Fruit fly (Drosophila melanogaster) whole organism, embryonic: ENCODE results near the gene CG15539.
A peak's percentile ranks its signal among the peaks of the same experiment; 100 is the strongest.

Experiments used
- CG10267 ChIP-seq: fragments of 200-800 bp; sonication (Bioruptor generic); optimal IDR thresholded peaks from 2 replicates; lab custom pipeline; 2018; ENCODE audit warnings: missing biosample characterization, mild to moderate bottlenecking, missing genetic modification characterization, moderate library complexity
- CG12155 ChIP-seq: fragments of 200-800 bp; sonication (Bioruptor generic); optimal IDR thresholded peaks from 3 replicates; lab custom pipeline; 2016; ENCODE audit warnings: missing biosample characterization, missing genetic modification characterization
- CG12769 ChIP-seq: fragments of 200-800 bp; sonication (Bioruptor generic); optimal IDR thresholded peaks from 2 replicates; lab custom pipeline; 2019; ENCODE audit warnings: missing biosample characterization, mild to moderate bottlenecking, missing genetic modification characterization, moderate library complexity
- CG13287 ChIP-seq: fragments of 200-800 bp; sonication (Bioruptor generic); IDR thresholded peaks from 2 replicates; pipeline ENCODE4 v1.3.6; 2022; ENCODE audit warnings: missing biosample characterization, missing genetic modification characterization; ENCODE audit not compliant: partially characterized antibody
- CG1602 ChIP-seq: fragments of 200-800 bp; sonication (Bioruptor generic); optimal IDR thresholded peaks from 3 replicates; lab custom pipeline; 2016; ENCODE audit warnings: missing biosample characterization, missing genetic modification characterization
- CG17186 ChIP-seq: fragments of 200-800 bp; sonication (Bioruptor generic); optimal IDR thresholded peaks from 3 replicates; lab custom pipeline; 2017; ENCODE audit warnings: missing biosample characterization, missing genetic modification reagents, missing genetic modification characterization
- CG17802 ChIP-seq: fragments of 200-800 bp; sonication (Bioruptor generic); optimal IDR thresholded peaks from 2 replicates; lab custom pipeline; 2018; ENCODE audit warnings: missing biosample characterization, mild to moderate bottlenecking, missing genetic modification characterization, moderate library complexity
- CG17829 ChIP-seq: fragments of 200-800 bp; optimal IDR thresholded peaks from 2 replicates; lab custom pipeline; 2019; ENCODE audit warnings: missing biosample characterization, mild to moderate bottlenecking, missing genetic modification characterization, moderate library complexity
- CG18262 ChIP-seq: fragments of 200-800 bp; optimal IDR thresholded peaks from 3 replicates; lab custom pipeline; 2019; ENCODE audit warnings: missing biosample characterization, mild to moderate bottlenecking, missing genetic modification characterization, moderate library complexity
- CG18764 ChIP-seq: fragments of 200-800 bp; sonication (Bioruptor generic); optimal IDR thresholded peaks from 3 replicates; lab custom pipeline; 2016; ENCODE audit warnings: missing biosample characterization, missing genetic modification characterization
- CG2202 ChIP-seq: fragments of 200-800 bp; sonication (Bioruptor generic); optimal IDR thresholded peaks from 2 replicates; lab custom pipeline; 2018; ENCODE audit warnings: missing biosample characterization, mild to moderate bottlenecking, missing genetic modification characterization
- CG2712 ChIP-seq: fragments of 200-800 bp; optimal IDR thresholded peaks from 3 replicates; lab custom pipeline; 2019; ENCODE audit warnings: missing biosample characterization, mild to moderate bottlenecking, missing genetic modification characterization, moderate library complexity
- CG2889 ChIP-seq: fragments of 200-800 bp; sonication (Bioruptor generic); IDR thresholded peaks from 3 replicates; pipeline ENCODE4 v1.3.6; 2022; ENCODE audit warnings: missing biosample characterization, missing genetic modification characterization
- CG30431 ChIP-seq: fragments of 200-800 bp; sonication (Bioruptor generic); optimal IDR thresholded peaks from 2 replicates; lab custom pipeline; 2017; ENCODE audit warnings: missing biosample characterization, missing genetic modification characterization
- CG31388 ChIP-seq: fragments of 200-800 bp; sonication (Bioruptor generic); optimal IDR thresholded peaks from 2 replicates; lab custom pipeline; 2016; ENCODE audit warnings: missing biosample characterization, missing genetic modification characterization
- CG34422 ChIP-seq: fragments of 200-800 bp; sonication (Bioruptor generic); IDR thresholded peaks from 3 replicates; pipeline ENCODE4 v1.3.6; 2022; ENCODE audit warnings: missing biosample characterization, missing genetic modification characterization
- CG3847 ChIP-seq: fragments of 200-800 bp; sonication (Bioruptor generic); IDR thresholded peaks from 2 replicates; pipeline ENCODE4 v1.3.6; 2022; ENCODE audit warnings: missing biosample characterization, missing genetic modification characterization
- CG7987 ChIP-seq: fragments of 200-800 bp; sonication (Bioruptor generic); optimal IDR thresholded peaks from 2 replicates; lab custom pipeline; 2018; ENCODE audit warnings: missing biosample characterization, mild to moderate bottlenecking, missing genetic modification characterization, moderate library complexity
- CG8290 ChIP-seq, 3 experiments: fragments of 200-800 bp; sonication (Bioruptor generic); optimal IDR thresholded peaks; 2 replicates each; lab custom pipeline; 2016 to 2019; ENCODE audit warnings: missing biosample characterization in 3 of 3, missing genetic modification characterization in 3 of 3, mild to moderate bottlenecking in 2 of 3, moderate library complexity in 1 of 3
- Chrac-16 ChIP-seq: fragments of 200-800 bp; sonication (Bioruptor generic); optimal IDR thresholded peaks from 3 replicates; lab custom pipeline; 2016; ENCODE audit warnings: missing biosample characterization, missing genetic modification characterization
- CoRest ChIP-seq: fragments of 200-800 bp; sonication (Bioruptor generic); optimal IDR thresholded peaks from 3 replicates; lab custom pipeline; 2018; ENCODE audit warnings: missing biosample characterization, mild to moderate bottlenecking, missing genetic modification characterization, moderate library complexity
- D19A ChIP-seq: fragments of 200-800 bp; optimal IDR thresholded peaks from 3 replicates; lab custom pipeline; 2019; ENCODE audit warnings: missing biosample characterization, mild to moderate bottlenecking, missing genetic modification characterization, moderate library complexity
- Doc3 ChIP-seq: fragments of 200-800 bp; sonication (Bioruptor generic); IDR thresholded peaks from 3 replicates; pipeline ENCODE4 v1.3.6; 2022; ENCODE audit warnings: missing biosample characterization, missing genetic modification characterization; ENCODE audit not compliant: partially characterized antibody
- Ets65A ChIP-seq: fragments of 200-800 bp; sonication (Bioruptor generic); peaks from one replicate; lab custom pipeline; 2016; ENCODE audit warnings: missing biosample characterization, missing genetic modification characterization
- Gug ChIP-seq: fragments of 200-800 bp; sonication (Bioruptor generic); IDR thresholded peaks from 4 replicates; pipeline ENCODE4 v1.3.6; 2022; ENCODE audit warnings: missing biosample characterization, missing genetic modification characterization
- HLH3B ChIP-seq: fragments of 200-800 bp; sonication (Bioruptor generic); IDR thresholded peaks from 2 replicates; pipeline ENCODE4 v1.3.6; 2022; ENCODE audit warnings: missing biosample characterization, missing genetic modification characterization
- Hsf ChIP-seq: fragments of 200-800 bp; sonication (Bioruptor generic); optimal IDR thresholded peaks from 3 replicates; lab custom pipeline; 2016; ENCODE audit warnings: missing biosample characterization, missing genetic modification characterization
- NC2α ChIP-seq: fragments of 200-800 bp; sonication (Bioruptor generic); optimal IDR thresholded peaks from 2 replicates; lab custom pipeline; 2016; ENCODE audit warnings: missing biosample characterization, missing genetic modification characterization
- NK7.1 ChIP-seq: fragments of 200-800 bp; sonication (Bioruptor generic); optimal IDR thresholded peaks from 3 replicates; lab custom pipeline; 2016; ENCODE audit warnings: missing biosample characterization, missing genetic modification characterization
- Opbp ChIP-seq: fragments of 200-800 bp; sonication (Bioruptor generic); IDR thresholded peaks from 3 replicates; pipeline ENCODE4 v1.3.6; 2022; ENCODE audit warnings: missing biosample characterization, missing genetic modification characterization; ENCODE audit not compliant: partially characterized antibody
- PHDP ChIP-seq: fragments of 200-800 bp; sonication (Bioruptor generic); optimal IDR thresholded peaks from 3 replicates; lab custom pipeline; 2018; ENCODE audit warnings: missing biosample characterization, mild to moderate bottlenecking, missing genetic modification characterization, moderate library complexity
- Pdp1 ChIP-seq, 2 experiments: fragments of 200-800 bp; sonication (Bioruptor generic); optimal IDR thresholded peaks; 3 replicates each; lab custom pipeline; 2016; ENCODE audit warnings: missing biosample characterization in 2 of 2, missing genetic modification characterization in 2 of 2, mild to moderate bottlenecking in 1 of 2, moderate library complexity in 1 of 2
- crp ChIP-seq, 2 experiments: fragments of 200-800 bp; sonication (Bioruptor generic); optimal IDR thresholded peaks; 2 replicates in 1 of 2; 3 replicates in 1 of 2; lab custom pipeline; 2017; ENCODE audit warnings: missing biosample characterization in 2 of 2, missing genetic modification characterization in 2 of 2, mild to moderate bottlenecking in 1 of 2, moderate library complexity in 1 of 2
- dysf ChIP-seq: fragments of 200-800 bp; sonication (Bioruptor generic); IDR thresholded peaks from 3 replicates; pipeline ENCODE4 v1.3.6; 2022; ENCODE audit warnings: missing biosample characterization, missing genetic modification characterization
- fd64A ChIP-seq: fragments of 200-800 bp; sonication (Bioruptor generic); optimal IDR thresholded peaks from 3 replicates; lab custom pipeline; 2018; ENCODE audit warnings: missing biosample characterization, mild to moderate bottlenecking, missing genetic modification characterization
- fru ChIP-seq: fragments of >200 bp; optimal IDR thresholded peaks from 2 replicates; lab custom pipeline; 2017
- hth ChIP-seq: fragments of >200 bp; optimal IDR thresholded peaks from 2 replicates; lab custom pipeline; 2017; ENCODE audit warnings: inconsistent platforms
- jumu ChIP-seq: fragments of 200-800 bp; sonication (Bioruptor generic); optimal IDR thresholded peaks from 3 replicates; lab custom pipeline; 2016; ENCODE audit warnings: missing biosample characterization, missing genetic modification characterization
- nerfin-1 ChIP-seq: fragments of 200-800 bp; sonication (Bioruptor generic); optimal IDR thresholded peaks from 3 replicates; lab custom pipeline; 2019; ENCODE audit warnings: missing biosample characterization, mild to moderate bottlenecking, missing genetic modification characterization, moderate library complexity
- nerfin-2 ChIP-seq: fragments of 200-800 bp; sonication (Bioruptor generic); IDR thresholded peaks from 2 replicates; pipeline ENCODE4 v1.3.6; 2022; ENCODE audit warnings: missing biosample characterization, missing genetic modification characterization; ENCODE audit not compliant: partially characterized antibody
- psq ChIP-seq: fragments of 200-800 bp; sonication (Bioruptor generic); optimal IDR thresholded peaks from 2 replicates; lab custom pipeline; 2017; ENCODE audit warnings: missing biosample characterization, missing genetic modification characterization
- row ChIP-seq: fragments of 200-800 bp; sonication (Bioruptor generic); IDR thresholded peaks from 3 replicates; pipeline ENCODE4 v1.3.6; 2022; ENCODE audit warnings: missing biosample characterization, missing genetic modification characterization
- sc ChIP-seq, 3 experiments: fragments of >200 bp in 2 of 3; fragments of 200-800 bp in 1 of 3; sonication (Bioruptor generic) in 1 of 3; optimal IDR thresholded peaks; 2 replicates in 2 of 3; 3 replicates in 1 of 3; lab custom pipeline; 2017; ENCODE audit warnings: mild to moderate bottlenecking in 1 of 3, missing biosample characterization in 1 of 3, missing genetic modification characterization in 1 of 3, missing genetic modification reagents in 1 of 3
- sd ChIP-seq: fragments of 200-800 bp; sonication (Bioruptor generic); optimal IDR thresholded peaks from 3 replicates; lab custom pipeline; 2018; ENCODE audit warnings: missing biosample characterization, mild to moderate bottlenecking, missing genetic modification characterization, moderate library complexity
- trh ChIP-seq: fragments of 200-800 bp; sonication (Bioruptor generic); optimal IDR thresholded peaks from 2 replicates; lab custom pipeline; 2016; ENCODE audit warnings: missing biosample characterization, missing genetic modification characterization
- tx ChIP-seq: fragments of 200-800 bp; sonication (Bioruptor generic); optimal IDR thresholded peaks from 2 replicates; lab custom pipeline; 2016; ENCODE audit warnings: missing biosample characterization, missing genetic modification characterization
- unc-4 ChIP-seq: fragments of 200-800 bp; sonication (Bioruptor generic); IDR thresholded peaks from 2 replicates; pipeline ENCODE4 v1.3.6; 2022; ENCODE audit warnings: missing biosample characterization, missing genetic modification characterization; ENCODE audit not compliant: partially characterized antibody
- zen2 ChIP-seq: fragments of 200-800 bp; sonication (Bioruptor generic); IDR thresholded peaks from 3 replicates; pipeline ENCODE4 v1.3.6; 2022; ENCODE audit warnings: missing biosample characterization, missing genetic modification characterization; ENCODE audit not compliant: partially characterized antibody

The CG15539 gene

dm6 chr3R:30459066-30459935 is 46.5 kb upstream of the CG15539 start, which contains the start of the genes CG2224 and CDase (continued):
- TF ChIP-seq CG18764 (GFP tag; lab: Kevin White, UChicago) (no peak), hth (lab: Kevin White, UChicago) (no peak), CoRest (tag; lab: Kevin White, UChicago) (no peak), fru (lab: Kevin White, UChicago) (no peak), CG2712 (tag; lab: Kevin White, UChicago) (no peak), Ets65A (GFP tag; lab: Kevin White, UChicago) (peak; percentile 35), Gug (GFP tag; lab: Robert Waterston, UW) (no peak), CG8290 (GFP tag; optimal IDR thresholded peaks at IDR 0.05; lab: Kevin White, UChicago) (no peak), CG8290 (tag; optimal IDR thresholded peaks at IDR 0.05; lab: Kevin White, UChicago) (peak in 1 of 2 experiments; percentile 48), Hsf (GFP tag; lab: Kevin White, UChicago) (no peak), D19A (tag; lab: Kevin White, UChicago) (no peak), unc-4 (GFP tag; lab: Robert Waterston, UW) (peak; percentile 96), CG12769 (tag; lab: Kevin White, UChicago) (no peak), CG17829 (tag; lab: Kevin White, UChicago) (no peak), dysf (no peak), jumu (GFP tag; lab: Kevin White, UChicago) (no peak), fd64A (no peak), psq (no peak), CG30431 (no peak), CG18262 (tag; lab: Kevin White, UChicago) (no peak), Chrac-16 (GFP tag; lab: Kevin White, UChicago) (no peak), zen2 (GFP tag; lab: Robert Waterston, UW) (peak; percentile 97), CG17802 (tag; lab: Kevin White, UChicago) (no peak), CG2889 (no peak), CG17186 (GFP tag; lab: Kevin White, UChicago) (peak; percentile 8), CG31388 (GFP tag; lab: Kevin White, UChicago) (no peak), Doc3 (GFP tag; lab: Robert Waterston, UW) (peak; percentile 88), row (no peak), CG7987 (GFP tag; lab: Kevin White, UChicago) (no peak), NK7.1 (GFP tag; lab: Kevin White, UChicago) (no peak), crp (GFP tag; optimal IDR thresholded peaks at IDR 0.05; lab: Kevin White, UChicago) (peak; percentile 89 to 99), CG10267 (no peak), CG1602 (GFP tag; lab: Kevin White, UChicago) (no peak), trh (no peak), nerfin-2 (peak; percentile 87), tx (GFP tag; lab: Kevin White, UChicago) (no peak), NC2α (no peak), CG12155 (no peak), Opbp (GFP tag; lab: Robert Waterston, UW) (peak; percentile 90; the same call in 2 of the 3 replicates), HLH3B (GFP tag; lab: Robert Waterston, UW) (no peak), CG13287 (peak; percentile 97), CG3847 (no peak), PHDP (peak; percentile 8), sc (optimal IDR thresholded peaks at IDR 0.05; lab: Kevin White, UChicago) (no peak), sc (GFP tag; optimal IDR thresholded peaks at IDR 0.05; lab: Kevin White, UChicago) (no peak), nerfin-1 (tag; lab: Kevin White, UChicago) (no peak), CG2202 (no peak), sd (tag; lab: Kevin White, UChicago) (no peak), CG34422 (GFP tag; lab: Robert Waterston, UW) (no peak; the same call in 2 of the 3 replicates), Pdp1 (GFP tag; optimal IDR thresholded peaks at IDR 0.05; lab: Kevin White, UChicago) (peak in 1 of 2 experiments; percentile 48)
